Fruit fly (Drosophila melanogaster): ENCODE measurements around the gene Lip4.

Lip4 gene

DNA sequence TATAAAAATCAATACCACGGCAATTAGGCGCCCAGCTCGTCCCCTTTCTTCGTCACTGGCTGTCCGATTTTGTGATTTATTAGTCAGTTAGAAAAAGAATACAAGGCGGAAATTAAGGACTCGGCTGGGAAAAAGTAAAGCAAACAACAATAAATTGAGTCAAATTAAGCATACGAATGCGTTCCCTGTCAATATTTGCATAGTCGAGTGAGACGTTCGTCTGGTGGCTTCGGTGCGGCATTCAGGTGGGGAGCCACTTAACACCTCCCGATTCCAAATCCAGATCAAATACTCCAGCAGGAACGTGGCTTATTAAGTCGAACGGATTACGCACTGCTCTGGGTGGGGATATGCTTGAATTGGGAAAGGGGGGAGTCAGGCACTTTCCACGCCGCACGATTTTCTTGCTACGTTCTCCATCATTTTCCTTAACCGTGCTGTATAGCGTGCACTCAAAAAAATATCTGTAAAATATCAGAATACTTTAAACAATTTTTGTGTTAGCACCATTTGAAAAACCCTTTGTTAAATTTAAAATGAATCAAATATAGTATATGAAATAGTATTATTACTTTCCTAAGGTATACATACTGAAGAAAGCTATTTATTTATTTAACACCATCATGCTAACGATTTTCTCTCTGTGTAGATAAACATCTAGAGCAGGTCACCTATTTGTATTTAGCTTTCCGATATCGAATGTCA is 15.8 kb downstream of the Lip4 start (continued):
- 0 out of 2 replicates have a peak, but pooled peaks have one; percentile 24 for TF ChIP-seq CG4360 (GFP tag; IDR thresholded peaks at IDR 0.05)
- no peak; the same call in 2 of the 3 replicates for TF ChIP-seq CG11695 (GFP tag; IDR thresholded peaks at IDR 0.05)
- no peak for TF ChIP-seq CG3281 (GFP tag; optimal IDR thresholded peaks at IDR 0.05)
- no peak for TF ChIP-seq Antp (GFP tag; optimal IDR thresholded peaks at IDR 0.05)
- TF ChIP-seq abd-A (tag; optimal IDR thresholded peaks at IDR 0.05), result no peak
- no peak for TF ChIP-seq Rfx (GFP tag; IDR thresholded peaks at IDR 0.05)
- no peak for TF ChIP-seq gro (GFP tag; optimal IDR thresholded peaks at IDR 0.05)
- TF ChIP-seq Gug (GFP tag; IDR thresholded peaks at IDR 0.05), result no peak
- peak; percentile 54 for TF ChIP-seq Vsx1 (GFP tag; optimal IDR thresholded peaks at IDR 0.05)
- TF ChIP-seq zf30C (GFP tag; optimal IDR thresholded peaks at IDR 0.05), result peak; percentile 73
- TF ChIP-seq B-H1 (GFP tag; IDR thresholded peaks at IDR 0.05), result no peak
- no peak for TF ChIP-seq gfzf (GFP tag; optimal IDR thresholded peaks at IDR 0.05)
- peak; percentile 73 for TF ChIP-seq nmo (GFP tag; optimal IDR thresholded peaks at IDR 0.05)
- no peak for TF ChIP-seq btn (GFP tag; optimal IDR thresholded peaks at IDR 0.05)
- TF ChIP-seq CoRest (tag; optimal IDR thresholded peaks at IDR 0.05), result peak; percentile 56
- no peak for TF ChIP-seq CG15073 (GFP tag; optimal IDR thresholded peaks at IDR 0.05)
- TF ChIP-seq Fer2 (tag; optimal IDR thresholded peaks at IDR 0.05), result no peak
- TF ChIP-seq cad (GFP tag; optimal IDR thresholded peaks at IDR 0.05), result no peak
- peak; percentile 64 for TF ChIP-seq CG1603 (tag; optimal IDR thresholded peaks at IDR 0.05)
- peak; percentile 7 for TF ChIP-seq CG12769 (tag; optimal IDR thresholded peaks at IDR 0.05)
- TF ChIP-seq E2f1 (GFP tag; IDR thresholded peaks at IDR 0.05), result no peak
- no peak for TF ChIP-seq CG18599 (GFP tag; optimal IDR thresholded peaks at IDR 0.05)
- no peak for TF ChIP-seq CG11398 (GFP tag; optimal IDR thresholded peaks at IDR 0.05)
- TF ChIP-seq rib (GFP tag; IDR thresholded peaks at IDR 0.05), result no peak
- no peak for TF ChIP-seq Hey (tag; optimal IDR thresholded peaks at IDR 0.05)
- peak; percentile 19; the same call in 1 of the 2 replicates for TF ChIP-seq stc (GFP tag; IDR thresholded peaks at IDR 0.05)
- no peak for TF ChIP-seq CG13296 (GFP tag; optimal IDR thresholded peaks at IDR 0.05)
- no peak for TF ChIP-seq Dip2 (GFP tag; IDR thresholded peaks at IDR 0.05)
- no peak for TF ChIP-seq Lim3 (GFP tag; IDR thresholded peaks at IDR 0.05)
- no peak for TF ChIP-seq MBD-R2 (GFP tag; IDR thresholded peaks at IDR 0.05)
- TF ChIP-seq Gsc (GFP tag; IDR thresholded peaks at IDR 0.05), result no peak
- TF ChIP-seq CG13624 (GFP tag; optimal IDR thresholded peaks at IDR 0.05), result no peak
- TF ChIP-seq phol (tag; optimal IDR thresholded peaks at IDR 0.05), result peak; percentile 73
- no peak for TF ChIP-seq trh (GFP tag; optimal IDR thresholded peaks at IDR 0.05)
- no peak for TF ChIP-seq CG1647 (GFP tag; optimal IDR thresholded peaks at IDR 0.05)
- no peak for TF ChIP-seq Hand (GFP tag; optimal IDR thresholded peaks at IDR 0.05)
- no peak for TF ChIP-seq CG8359 (GFP tag; optimal IDR thresholded peaks at IDR 0.05; ENCODE audit: borderline replicate concordance)
- TF ChIP-seq cato (GFP tag; optimal IDR thresholded peaks at IDR 0.05; ENCODE audit: borderline replicate concordance), result no peak
- TF ChIP-seq gsb-n (tag; optimal IDR thresholded peaks at IDR 0.05), result peak; percentile 73
- TF ChIP-seq Mrtf (GFP tag; IDR thresholded peaks at IDR 0.05), result no peak
- peak; percentile 18 for TF ChIP-seq CG12104 (GFP tag; optimal IDR thresholded peaks at IDR 0.05)
- no peak for TF ChIP-seq slou (GFP tag; optimal IDR thresholded peaks at IDR 0.05)
- TF ChIP-seq HmgZ (tag; optimal IDR thresholded peaks at IDR 0.05), result no peak
- no peak for TF ChIP-seq hkb (optimal IDR thresholded peaks at IDR 0.05)
- no peak; the same call in 1 of the 2 replicates for TF ChIP-seq hkb (GFP tag; IDR thresholded peaks at IDR 0.05)
- no peak for TF ChIP-seq toy (GFP tag; IDR thresholded peaks at IDR 0.05)
- TF ChIP-seq p53 (GFP tag; optimal IDR thresholded peaks at IDR 0.05), result no peak
- no peak for TF ChIP-seq bab2 (GFP tag; optimal IDR thresholded peaks at IDR 0.05)
- TF ChIP-seq corto (GFP tag; optimal IDR thresholded peaks at IDR 0.05), result no peak
- TF ChIP-seq sob (GFP tag; IDR thresholded peaks at IDR 0.05), result no peak
- no peak for TF ChIP-seq mirr (GFP tag; optimal IDR thresholded peaks at IDR 0.05)
